Fruit fly (Drosophila melanogaster) whole organism, larva: ENCODE results near the gene Bfc.
A peak's percentile ranks its signal among the peaks of the same experiment; 100 is the strongest.

Source experiments
- noc ChIP-seq: fragments of 200-800 bp; sonication (Bioruptor generic); optimal IDR thresholded peaks from 3 replicates; lab custom pipeline; 2019; ENCODE audit warnings: missing biosample characterization, mild to moderate bottlenecking, missing genetic modification characterization, moderate library complexity

Gene Bfc

DNA sequence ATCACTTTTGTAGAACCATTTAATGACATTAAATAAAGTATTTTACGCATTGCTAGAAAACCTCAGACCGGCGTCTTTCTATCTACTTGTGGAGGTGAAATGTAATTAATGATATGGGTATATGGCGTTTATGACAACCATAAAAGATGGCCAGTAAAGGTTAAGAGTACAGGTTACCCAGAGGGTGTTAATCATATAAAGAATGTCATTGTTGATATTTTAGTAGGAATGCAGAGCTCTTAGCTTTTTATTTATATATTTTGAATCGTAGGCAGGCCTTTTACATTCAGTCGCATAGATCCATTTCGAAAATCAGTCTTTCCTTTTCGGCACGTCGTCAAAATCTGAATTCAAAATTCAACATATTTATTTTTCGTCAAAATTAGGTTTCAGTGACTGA is at the start of gene Bfc:
Bfc (plus strand) TSS at position 301 of the 400 bp plus-strand sequence.
- TF ChIP-seq noc (tag; lab: Kevin White, UChicago) = no peak

- TF ChIP-seq noc (tag; lab: Kevin White, UChicago) = peak; percentile 19
Measured at dm6 chr3L:1202588-1203195, 47.8 kb upstream of the Bfc start, which contains the start of gene meep. meep (minus strand) TSS chr3L:1203036.

DNA sequence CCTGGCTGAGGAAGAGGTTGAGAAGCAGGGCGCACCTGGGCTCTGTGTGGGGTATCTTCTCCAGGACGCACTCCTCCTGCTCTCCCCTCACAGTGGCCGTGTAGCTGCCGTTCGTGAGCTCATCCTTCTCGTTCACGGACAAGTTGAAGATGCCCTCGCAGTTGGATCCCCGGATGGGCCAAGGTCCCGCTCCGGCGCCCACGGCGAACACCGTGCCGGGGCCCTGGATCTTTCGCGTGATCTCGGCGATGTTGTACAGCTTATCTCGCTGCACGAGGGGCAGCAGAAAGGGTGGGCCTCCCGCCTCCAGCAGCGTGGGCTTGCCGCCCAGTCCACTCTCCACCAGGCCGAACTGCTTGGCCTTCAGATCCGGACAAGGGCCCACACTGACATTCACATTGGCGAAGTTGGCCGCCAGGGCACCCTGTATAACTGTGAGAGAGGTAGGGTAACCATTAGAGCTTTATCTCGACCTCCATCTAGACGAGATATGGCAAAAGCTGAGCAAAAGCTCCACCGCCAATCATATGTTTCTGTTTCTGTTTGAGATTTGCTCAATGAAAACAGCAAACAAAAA is 46.6 kb upstream of the Bfc start:
- no peak for TF ChIP-seq noc (tag; lab: Kevin White, UChicago)

dm6 chr3L:1204674-1205547 is 45.6 kb upstream of the Bfc start, which contains the start of gene CG9119:
CG9119 (minus strand) TSS chr3L:1204795.
- TF ChIP-seq noc (tag; lab: Kevin White, UChicago) = peak; percentile 96

DNA sequence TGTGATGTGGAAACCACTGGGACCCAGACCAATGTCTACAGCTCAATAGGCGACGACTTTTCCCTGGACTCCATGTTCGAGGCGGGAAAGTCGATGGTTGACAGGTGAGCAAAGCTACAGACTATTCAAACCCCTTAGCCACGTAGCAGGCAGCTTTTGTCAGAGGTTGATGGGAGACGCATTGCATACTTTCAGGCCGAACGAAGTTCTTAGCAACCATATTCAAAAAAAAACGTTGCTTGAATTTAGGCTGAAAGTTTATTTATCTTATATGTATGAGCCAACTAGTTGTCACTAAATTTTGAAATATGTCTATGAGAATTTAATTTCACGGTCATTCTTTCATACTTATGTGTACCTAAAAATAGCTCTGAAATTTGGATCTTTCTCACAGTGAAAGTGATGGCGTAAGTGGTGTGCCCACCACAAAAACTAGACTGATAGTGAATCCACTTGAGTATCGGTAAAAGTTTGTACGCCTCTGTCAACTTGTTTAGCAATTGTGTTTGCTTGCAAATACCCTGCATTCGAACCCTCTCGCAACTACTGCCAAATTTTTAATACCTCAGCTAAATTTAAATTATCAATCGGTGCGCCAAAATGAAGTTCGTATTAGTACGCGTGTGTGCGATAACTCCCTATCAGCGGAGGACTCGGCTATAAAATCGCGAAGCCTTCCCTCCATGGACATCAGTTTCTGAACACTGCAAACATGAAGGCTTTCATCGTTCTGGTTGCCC is 43.6 kb upstream of the Bfc start, which contains the start of gene LysB:
LysB (plus strand) TSS at position 690 of the 740 bp plus-strand sequence.
- no peak for TF ChIP-seq noc (tag; lab: Kevin White, UChicago)

- TF ChIP-seq noc (tag; lab: Kevin White, UChicago) = no peak
Measured at dm6 chr3L:1208206-1208605, 42.3 kb upstream of the Bfc start.

DNA sequence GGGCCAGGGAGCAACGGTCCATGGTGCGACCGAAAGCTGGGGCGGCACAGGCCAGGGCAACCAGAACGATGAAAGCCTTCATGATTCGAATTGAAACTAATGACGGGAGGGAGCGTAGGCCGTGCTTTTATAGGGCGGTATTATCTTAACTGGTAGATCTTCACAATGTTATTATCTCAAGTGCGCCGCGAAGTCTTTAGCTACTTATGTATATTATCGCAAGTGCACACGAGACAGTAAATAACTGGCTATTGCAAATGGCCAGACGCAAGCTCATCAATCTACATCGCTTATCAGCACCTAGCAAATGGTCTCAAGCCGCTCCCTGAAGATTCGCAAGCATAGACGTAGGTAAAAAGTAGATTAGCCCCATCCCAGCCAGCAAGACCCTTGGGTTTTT is 39.4 kb upstream of the Bfc start, which contains the start of gene LysD:
LysD (minus strand) TSS at position 101 of the 400 bp plus-strand sequence.
- TF ChIP-seq noc (tag; lab: Kevin White, UChicago) = no peak

DNA sequence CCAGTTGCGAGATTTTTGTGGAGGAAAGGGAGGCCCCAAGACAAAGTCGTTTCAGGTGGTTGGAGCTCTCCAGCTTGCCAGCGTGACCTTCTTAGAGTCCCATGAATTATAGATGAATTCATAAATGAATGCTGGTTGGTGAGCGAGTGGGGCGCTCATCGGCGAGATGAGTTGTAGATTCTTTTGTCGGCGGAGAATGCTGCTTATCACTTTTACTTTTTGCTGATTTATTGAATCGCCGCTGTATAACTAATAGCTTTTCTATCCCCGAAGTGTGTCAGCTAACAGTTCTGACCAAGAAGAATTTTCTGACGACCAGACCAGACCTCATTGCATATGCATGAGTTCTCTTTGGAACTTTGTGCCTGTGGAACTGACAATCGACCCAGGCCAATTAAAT is 38.4 kb upstream of the Bfc start:
- TF ChIP-seq noc (tag; lab: Kevin White, UChicago) = no peak

- no peak for TF ChIP-seq noc (tag; lab: Kevin White, UChicago)
Measured at dm6 chr3L:1212571-1212970, 37.9 kb upstream of the Bfc start, which contains the start of gene LysE. LysE (plus strand) TSS chr3L:1212827.

DNA sequence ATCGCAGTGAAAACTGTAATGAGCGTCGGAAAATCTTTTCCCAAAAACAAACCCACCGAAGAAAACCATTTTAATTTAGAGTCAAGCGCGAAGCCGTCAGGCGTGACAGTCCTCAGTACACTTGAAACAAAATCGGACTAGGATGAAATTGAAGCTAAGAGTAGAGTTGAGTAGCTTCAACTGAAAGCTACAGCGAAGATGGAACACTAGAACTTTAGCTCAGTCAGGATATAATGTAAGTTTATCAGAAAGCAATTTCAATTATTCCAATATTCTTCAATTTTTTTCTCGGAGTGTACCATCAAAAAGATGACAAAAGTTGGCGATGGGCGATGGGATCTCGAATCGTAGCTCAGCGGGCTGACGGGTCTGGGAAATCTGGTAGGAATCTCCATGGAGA is 34.0 kb upstream of the Bfc start:
- no peak for TF ChIP-seq noc (tag; lab: Kevin White, UChicago)

- TF ChIP-seq noc (tag; lab: Kevin White, UChicago) = no peak
Measured at dm6 chr3L:1218596-1218995, 31.9 kb upstream of the Bfc start, which contains the start of gene LysP. LysP (minus strand) TSS chr3L:1218696.

DNA sequence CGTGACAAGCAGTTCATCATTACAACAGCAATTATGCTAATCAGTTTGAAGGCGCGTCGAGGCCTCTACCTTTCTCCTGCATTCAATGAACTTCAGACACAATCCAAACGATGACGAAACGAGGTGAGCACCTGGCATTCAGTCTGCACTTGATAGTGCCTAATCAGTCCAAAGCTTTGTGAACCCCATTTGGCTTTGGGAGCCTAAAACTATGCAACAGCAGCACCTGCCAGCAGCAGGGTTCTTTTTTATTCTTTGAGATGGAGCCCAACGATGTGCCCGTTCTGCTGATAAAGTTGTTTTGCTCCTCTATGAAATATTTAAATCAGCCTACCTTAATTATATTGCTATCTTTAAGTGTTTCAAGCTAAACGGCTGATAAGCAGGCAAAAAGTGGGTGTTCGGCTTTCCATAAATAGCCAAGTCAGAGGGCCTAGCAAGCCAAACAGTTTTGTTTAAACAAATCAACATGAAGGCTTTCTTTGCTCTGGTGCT is 23.1 kb upstream of the Bfc start, which contains the start of gene LysS:
LysS (plus strand) TSS at position 445 of the 495 bp plus-strand sequence.
- no peak for TF ChIP-seq noc (tag; lab: Kevin White, UChicago)

dm6 chr3L:1232582-1232981 is 17.9 kb upstream of the Bfc start, which contains the start of gene CG33965:
CG33965 (plus strand) TSS chr3L:1232882.
- no peak for TF ChIP-seq noc (tag; lab: Kevin White, UChicago)

- TF ChIP-seq noc (tag; lab: Kevin White, UChicago) = no peak
Measured at dm6 chr3L:1233830-1234229, 16.7 kb upstream of the Bfc start, which contains the start of gene CG33966. CG33966 (plus strand) TSS chr3L:1234130.

DNA sequence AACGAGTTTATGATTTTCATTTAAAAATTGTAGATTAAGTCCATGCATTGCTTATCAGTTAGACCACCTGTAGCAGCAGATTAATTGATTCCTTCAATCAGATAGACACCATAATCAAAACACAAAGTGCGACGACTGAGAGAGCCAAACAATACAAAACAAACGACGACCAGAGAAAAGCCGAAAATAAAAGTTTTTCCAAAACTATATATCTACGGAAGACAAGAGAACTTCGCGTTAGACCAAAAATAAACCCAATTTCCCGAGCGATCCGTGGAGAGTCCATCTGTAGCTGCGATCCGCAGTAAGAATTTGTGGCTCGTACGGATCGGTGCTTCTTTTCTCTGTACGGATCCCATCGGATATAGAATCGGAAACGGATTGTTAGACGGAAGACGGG is 15.1 kb upstream of the Bfc start, which contains the start of gene galene:
galene (plus strand) TSS at position 301 of the 400 bp plus-strand sequence.
- no peak for TF ChIP-seq noc (tag; lab: Kevin White, UChicago)
